Worm (Caenorhabditis elegans): ENCODE results near the gene irld-64.

irld-64 gene

ce11 chrII:2976597-2976996 is 46.2 kb upstream of the irld-64 start, which contains the start of gene nhr-88 (continued):
- no peak for TF ChIP-seq ztf-7 (tag; optimal IDR thresholded peaks at IDR 0.05)
- TF ChIP-seq egl-27 (tag; optimal IDR thresholded peaks at IDR 0.05) = no peak
- TF ChIP-seq set-16 (GFP tag; IDR thresholded peaks at IDR 0.05) = peak; percentile 13; the same call in 1 of the 2 replicates
- TF ChIP-seq cey-2 (tag; optimal IDR thresholded peaks at IDR 0.05; ENCODE audit: borderline replicate concordance, insufficient read depth) = no peak
- TF ChIP-seq mdt-29 (GFP tag; IDR thresholded peaks at IDR 0.05) = 0 out of 2 replicates have a peak, but pooled peaks have one; percentile 14
- no peak for TF ChIP-seq tag-97 (GFP tag; IDR thresholded peaks at IDR 0.05)
- TF ChIP-seq mes-2 (tag; optimal IDR thresholded peaks at IDR 0.05; ENCODE audit: poor library complexity, severe bottlenecking) = no peak
- 0 out of 2 replicates have a peak, but pooled peaks have one; percentile 9 for TF ChIP-seq nhr-42 (GFP tag; IDR thresholded peaks at IDR 0.05)
- TF ChIP-seq gei-8 (GFP tag; optimal IDR thresholded peaks at IDR 0.05) = no peak
- TF ChIP-seq daf-8 (GFP tag; IDR thresholded peaks at IDR 0.05) = no peak
- no peak for TF ChIP-seq ceh-32 (tag; optimal IDR thresholded peaks at IDR 0.05; ENCODE audit: poor library complexity)
- no peak for TF ChIP-seq mxl-2 (GFP tag; conservative IDR thresholded peaks at IDR 0.05)
- no peak for TF ChIP-seq ztf-11 (tag; optimal IDR thresholded peaks at IDR 0.05)
- no peak for TF ChIP-seq ceh-28 (tag; optimal IDR thresholded peaks at IDR 0.05)
- peak; percentile 26; the same call in 1 of the 2 replicates for TF ChIP-seq ceh-20 (GFP tag; IDR thresholded peaks at IDR 0.05)
- no peak for TF ChIP-seq ceh-62 (tag; optimal IDR thresholded peaks at IDR 0.05)
- TF ChIP-seq arid-1 (GFP tag; conservative IDR thresholded peaks at IDR 0.05) = no peak
- no peak for TF ChIP-seq zip-11 (GFP tag; IDR thresholded peaks at IDR 0.05)
- TF ChIP-seq F26F4.8 (GFP tag; conservative IDR thresholded peaks at IDR 0.05) = no peak
- no peak for TF ChIP-seq nhr-10 (tag; optimal IDR thresholded peaks at IDR 0.05)
- TF ChIP-seq Y5F2A.4 (GFP tag; optimal IDR thresholded peaks at IDR 0.05) = no peak
- TF ChIP-seq unc-62 (GFP tag; optimal IDR thresholded peaks at IDR 0.05 in 1 of 2) = peak in 1 of 2 experiments; percentile 43
- TF ChIP-seq unc-62 (tag; optimal IDR thresholded peaks at IDR 0.05) = no peak
- TF ChIP-seq egl-43 (GFP tag; IDR thresholded peaks at IDR 0.05) = 0 out of 2 replicates have a peak, but pooled peaks have one; percentile 70
- no peak for TF ChIP-seq tra-1 (GFP tag; IDR thresholded peaks at IDR 0.05)
- no peak for TF ChIP-seq nhr-25 (tag; optimal IDR thresholded peaks at IDR 0.05; ENCODE audit: borderline replicate concordance, insufficient read depth)
- no peak for TF ChIP-seq lim-7 (GFP tag; IDR thresholded peaks at IDR 0.05)
- TF ChIP-seq D1046.2 (GFP tag; IDR thresholded peaks at IDR 0.05) = no peak
- no peak for TF ChIP-seq F10B5.3 (tag; optimal IDR thresholded peaks at IDR 0.05)
- TF ChIP-seq nhr-28 (tag; optimal IDR thresholded peaks at IDR 0.05) = no peak
- TF ChIP-seq sdz-12 (GFP tag; optimal IDR thresholded peaks at IDR 0.05) = peak; percentile 47

DNA sequence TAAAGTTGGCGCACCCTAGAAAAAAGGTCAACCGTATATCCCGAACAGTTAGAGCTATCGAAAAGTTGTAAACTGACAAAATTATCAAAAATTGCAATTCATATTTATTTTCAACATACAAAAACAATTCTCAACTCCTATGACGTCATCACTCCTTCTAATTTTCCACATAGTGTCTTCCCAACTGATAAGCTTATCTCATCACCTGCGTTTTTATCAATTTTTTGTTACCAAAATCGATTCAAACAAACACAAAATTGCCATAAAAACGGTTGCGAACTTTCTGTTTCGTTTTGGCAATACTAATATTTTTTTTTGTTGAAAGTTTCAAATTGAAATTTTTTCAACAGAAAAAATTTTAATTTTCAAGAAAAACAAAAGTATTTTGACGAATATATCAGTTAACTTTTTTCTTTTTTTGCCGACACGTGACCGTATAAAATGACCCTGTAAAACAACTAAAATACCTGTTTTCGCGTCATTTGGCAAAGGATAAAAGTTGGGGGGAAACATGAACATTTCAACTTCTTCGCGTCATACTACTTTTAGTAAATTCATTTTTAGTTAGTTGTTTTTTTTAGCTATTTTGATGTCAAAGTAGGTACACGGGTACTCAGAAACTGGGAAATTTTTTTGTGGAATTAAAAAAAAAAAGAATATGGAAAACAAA is 45.3 kb upstream of the irld-64 start:
- no peak for TF ChIP-seq unc-39 (tag; optimal IDR thresholded peaks at IDR 0.05)
- TF ChIP-seq mes-2 (tag; optimal IDR thresholded peaks at IDR 0.05; ENCODE audit: poor library complexity, severe bottlenecking) = peak; percentile 26
- TF ChIP-seq nhr-6 (tag; optimal IDR thresholded peaks at IDR 0.05) = no peak
- no peak for TF ChIP-seq ztf-7 (tag; optimal IDR thresholded peaks at IDR 0.05)
- no peak for TF ChIP-seq pha-4 (GFP tag; IDR thresholded peaks at IDR 0.05)
- TF ChIP-seq pha-4 (tag; optimal IDR thresholded peaks at IDR 0.05) = no peak
- TF ChIP-seq nhr-28 (tag; optimal IDR thresholded peaks at IDR 0.05) = peak; percentile 70
- TF ChIP-seq nhr-102 (tag; optimal IDR thresholded peaks at IDR 0.05) = no peak
- no peak for TF ChIP-seq duxl-1 (tag; optimal IDR thresholded peaks at IDR 0.05; ENCODE audit: poor library complexity)
- no peak for TF ChIP-seq fos-1 (tag; optimal IDR thresholded peaks at IDR 0.05)
- no peak for TF ChIP-seq F26F4.8 (GFP tag; conservative IDR thresholded peaks at IDR 0.05)
- no peak for TF ChIP-seq daf-16 (GFP tag; optimal IDR thresholded peaks at IDR 0.05)
- TF ChIP-seq daf-16 (tag; optimal IDR thresholded peaks at IDR 0.05) = peak; percentile 84
- no peak for TF ChIP-seq nhr-42 (GFP tag; IDR thresholded peaks at IDR 0.05)
- TF ChIP-seq ceh-62 (tag; optimal IDR thresholded peaks at IDR 0.05) = no peak
- no peak for TF ChIP-seq nhr-11 (tag; optimal IDR thresholded peaks at IDR 0.05)
- no peak for TF ChIP-seq egl-27 (tag; optimal IDR thresholded peaks at IDR 0.05)
- TF ChIP-seq nhr-237 (tag; optimal IDR thresholded peaks at IDR 0.05) = no peak
- no peak for TF ChIP-seq lin-15B (tag; optimal IDR thresholded peaks at IDR 0.05)
- TF ChIP-seq ceh-28 (tag; optimal IDR thresholded peaks at IDR 0.05) = no peak
- TF ChIP-seq snpc-4 (tag; optimal IDR thresholded peaks at IDR 0.05) = no peak
- TF ChIP-seq hlh-11 (tag; optimal IDR thresholded peaks at IDR 0.05) = peak; percentile 77
- peak; percentile 14 for TF ChIP-seq T20F7.1 (GFP tag; optimal IDR thresholded peaks at IDR 0.05)
- TF ChIP-seq nhr-25 (tag; optimal IDR thresholded peaks at IDR 0.05; ENCODE audit: borderline replicate concordance, insufficient read depth) = no peak
- TF ChIP-seq unc-62 (GFP tag; optimal IDR thresholded peaks at IDR 0.05 in 1 of 2) = no peak
- no peak for TF ChIP-seq unc-62 (tag; optimal IDR thresholded peaks at IDR 0.05)
- no peak for TF ChIP-seq zfp-3 (GFP tag; conservative IDR thresholded peaks at IDR 0.05)
- TF ChIP-seq hmg-1.1 (GFP tag; IDR thresholded peaks at IDR 0.05) = no peak
- no peak for TF ChIP-seq F37D6.2 (tag; optimal IDR thresholded peaks at IDR 0.05)
